Worm (Caenorhabditis elegans): Measurements from ENCODE around the gene unc-36.

The unc-36 gene

ce11 chrIII:8182573-8182972 lies 18.4 kb downstream of the unc-36 start:
- no peak for TF ChIP-seq unc-39 (tag; optimal IDR thresholded peaks at IDR 0.05)
- TF ChIP-seq nhr-23 (tag; optimal IDR thresholded peaks at IDR 0.05) = no peak
- no peak for TF ChIP-seq nhr-11 (tag; optimal IDR thresholded peaks at IDR 0.05)
- TF ChIP-seq ztf-11 (tag; optimal IDR thresholded peaks at IDR 0.05) = no peak

ce11 chrIII:8181581-8181980 lies 19.4 kb downstream of the unc-36 start, which contains the start of gene spc-2:
Gene spc-2, plus strand, starts transcription at chrIII:8181881.
- no peak for TF ChIP-seq ceh-16 (tag; optimal IDR thresholded peaks at IDR 0.05)
- TF ChIP-seq skn-1 (tag; optimal IDR thresholded peaks at IDR 0.05) = no peak
- no peak for TF ChIP-seq nhr-76 (tag; optimal IDR thresholded peaks at IDR 0.05)
- TF ChIP-seq aly-2 (tag; optimal IDR thresholded peaks at IDR 0.05) = no peak
- no peak for TF ChIP-seq nhr-237 (tag; optimal IDR thresholded peaks at IDR 0.05)
- TF ChIP-seq nfya-1 (tag; optimal IDR thresholded peaks at IDR 0.05; ENCODE audit: insufficient read depth) = no peak
- no peak for TF ChIP-seq ceh-9 (tag; optimal IDR thresholded peaks at IDR 0.05)
- TF ChIP-seq ztf-11 (tag; optimal IDR thresholded peaks at IDR 0.05) = no peak
- no peak for TF ChIP-seq ceh-82 (tag; optimal IDR thresholded peaks at IDR 0.05)
- no peak for TF ChIP-seq nhr-77 (tag; optimal IDR thresholded peaks at IDR 0.05)
- no peak for TF ChIP-seq unc-39 (tag; optimal IDR thresholded peaks at IDR 0.05)
- no peak for TF ChIP-seq nhr-12 (tag; optimal IDR thresholded peaks at IDR 0.05)
- TF ChIP-seq daf-12 (tag; optimal IDR thresholded peaks at IDR 0.05) = no peak
- no peak for TF ChIP-seq fkh-10 (GFP tag; optimal IDR thresholded peaks at IDR 0.05)
- no peak for TF ChIP-seq lin-39 (tag; optimal IDR thresholded peaks at IDR 0.05)
- no peak for TF ChIP-seq pha-4 (tag; optimal IDR thresholded peaks at IDR 0.05)
- no peak for TF ChIP-seq ceh-28 (tag; optimal IDR thresholded peaks at IDR 0.05)
- no peak for TF ChIP-seq nhr-23 (tag; optimal IDR thresholded peaks at IDR 0.05)
- no peak for TF ChIP-seq ama-1 (optimal IDR thresholded peaks at IDR 0.05)

- TF ChIP-seq snpc-4 (tag; optimal IDR thresholded peaks at IDR 0.05) = no peak
- TF ChIP-seq lin-15B (tag; optimal IDR thresholded peaks at IDR 0.05) = no peak
- no peak for TF ChIP-seq nhr-77 (tag; optimal IDR thresholded peaks at IDR 0.05)
- TF ChIP-seq skn-1 (tag; optimal IDR thresholded peaks at IDR 0.05) = no peak
Measured at ce11 chrIII:8178924-8179323, 22.1 kb downstream of the unc-36 start, which contains the start of gene C50C3.5. Gene C50C3.5, plus strand, starts transcription at chrIII:8179224.

ce11 chrIII:8176265-8176664 lies 24.8 kb downstream of the unc-36 start, which contains the start of gene C50C3.12:
Gene C50C3.12, plus strand, starts transcription at chrIII:8176565.
- no peak for TF ChIP-seq unc-39 (tag; optimal IDR thresholded peaks at IDR 0.05)
- TF ChIP-seq egl-5 (tag; optimal IDR thresholded peaks at IDR 0.05) = no peak
- no peak for TF ChIP-seq elt-3 (tag; optimal IDR thresholded peaks at IDR 0.05)
- no peak for TF ChIP-seq elt-2 (tag; optimal IDR thresholded peaks at IDR 0.05)

ce11 chrIII:8175263-8175662 lies 25.8 kb downstream of the unc-36 start:
- TF ChIP-seq nhr-43 (tag; optimal IDR thresholded peaks at IDR 0.05; ENCODE audit: poor library complexity, severe bottlenecking) = no peak
- TF ChIP-seq nhr-23 (tag; optimal IDR thresholded peaks at IDR 0.05) = no peak
- peak; percentile 86 for TF ChIP-seq nfya-1 (tag; optimal IDR thresholded peaks at IDR 0.05; ENCODE audit: insufficient read depth)

ce11 chrIII:8172609-8173133 lies 28.3 kb downstream of the unc-36 start:
- TF ChIP-seq egl-5 (tag; optimal IDR thresholded peaks at IDR 0.05) (peak; percentile 54), lin-39 (tag; optimal IDR thresholded peaks at IDR 0.05) (peak; percentile 58), ceh-16 (tag; optimal IDR thresholded peaks at IDR 0.05) (no peak)

ce11 chrIII:8164771-8165170 lies 36.2 kb downstream of the unc-36 start:
- TF ChIP-seq sea-2 (GFP tag; optimal IDR thresholded peaks at IDR 0.05) (no peak), eor-1 (tag; optimal IDR thresholded peaks at IDR 0.05) (no peak), ceh-28 (tag; optimal IDR thresholded peaks at IDR 0.05) (no peak), ztf-4 (tag; optimal IDR thresholded peaks at IDR 0.05) (no peak), nhr-11 (tag; optimal IDR thresholded peaks at IDR 0.05) (no peak)
